Fruit fly (Drosophila melanogaster) whole organism, embryonic: ENCODE data around the gene CG31800.

Source experiments
- CG13123 ChIP-seq: fragments of 200-800 bp; sonication (Bioruptor generic); optimal IDR thresholded peaks from 2 replicates; lab custom pipeline; 2016; ENCODE audit warnings: missing biosample characterization, missing genetic modification characterization
- CG2202 ChIP-seq: fragments of 200-800 bp; sonication (Bioruptor generic); optimal IDR thresholded peaks from 2 replicates; lab custom pipeline; 2018; ENCODE audit warnings: missing biosample characterization, mild to moderate bottlenecking, missing genetic modification characterization
- CG7745 ChIP-seq: fragments of 200-800 bp; sonication (Bioruptor generic); optimal IDR thresholded peaks from 2 replicates; lab custom pipeline; 2018; ENCODE audit warnings: missing biosample characterization, mild to moderate bottlenecking, missing genetic modification characterization, moderate library complexity
- Drgx ChIP-seq: fragments of 200-800 bp; sonication (Bioruptor generic); IDR thresholded peaks from 2 replicates; pipeline ENCODE4 v1.3.6; 2022; ENCODE audit warnings: missing biosample characterization, missing genetic modification characterization
- hth ChIP-seq: fragments of >200 bp; optimal IDR thresholded peaks from 2 replicates; lab custom pipeline; 2017; ENCODE audit warnings: inconsistent platforms
- lola ChIP-seq, 3 experiments: fragments of >200 bp in 2 of 3; fragments of 200-800 bp in 1 of 3; sonication (Bioruptor generic) in 1 of 3; optimal IDR thresholded peaks; 2 replicates each; lab custom pipeline; 2017 to 2019; ENCODE audit warnings: missing biosample characterization in 3 of 3, missing genetic modification characterization in 3 of 3, mild to moderate bottlenecking in 1 of 3, moderate library complexity in 1 of 3
- nerfin-1 ChIP-seq: fragments of 200-800 bp; sonication (Bioruptor generic); optimal IDR thresholded peaks from 3 replicates; lab custom pipeline; 2019; ENCODE audit warnings: missing biosample characterization, mild to moderate bottlenecking, missing genetic modification characterization, moderate library complexity
- sens-2 ChIP-seq: fragments of 200-800 bp; sonication (Bioruptor generic); IDR thresholded peaks from 2 replicates; pipeline ENCODE4 v1.3.6; 2022; ENCODE audit warnings: missing biosample characterization, missing genetic modification characterization
- zen ChIP-seq: fragments of 200-800 bp; sonication (Bioruptor generic); optimal IDR thresholded peaks from 3 replicates; lab custom pipeline; 2018; ENCODE audit warnings: missing biosample characterization, mild to moderate bottlenecking, missing genetic modification characterization, moderate library complexity

- TF ChIP-seq nerfin-1 (tag; lab: Kevin White, UChicago), result no peak
- TF ChIP-seq CG7745 (tag; lab: Kevin White, UChicago), result no peak
- no peak for TF ChIP-seq hth (lab: Kevin White, UChicago)
- TF ChIP-seq zen (tag; lab: Kevin White, UChicago), result no peak
- TF ChIP-seq lola (GFP tag; optimal IDR thresholded peaks at IDR 0.05; lab: Kevin White, UChicago), result no peak
- no peak for TF ChIP-seq CG2202 (tag; lab: Kevin White, UChicago)
- peak; percentile 6; the same call in 1 of the 2 replicates for TF ChIP-seq Drgx (GFP tag; lab: Robert Waterston, UW)
- TF ChIP-seq CG13123 (GFP tag; lab: Kevin White, UChicago), result no peak
- no peak for TF ChIP-seq sens-2
Measured at dm6 chr2L:19036105-19036714, 1.8 kb upstream of the CG31800 start.
